Fruit fly (Drosophila melanogaster): Measurements from ENCODE around the gene Snmp1.

The Snmp1 gene

dm6 chr3R:21151090-21151870 is 16.7 kb downstream of the Snmp1 start (continued):
- TF ChIP-seq maf-S (GFP tag; optimal IDR thresholded peaks at IDR 0.05): peak; percentile 2
- peak; percentile 59 for TF ChIP-seq CG12219 (GFP tag; optimal IDR thresholded peaks at IDR 0.05)
- TF ChIP-seq CG3407 (GFP tag; optimal IDR thresholded peaks at IDR 0.05): no peak
- TF ChIP-seq CG1832 (GFP tag; optimal IDR thresholded peaks at IDR 0.05): no peak
- TF ChIP-seq Aef1 (GFP tag; IDR thresholded peaks at IDR 0.05): peak; percentile 44; the same call in 1 of the 3 replicates
- TF ChIP-seq CG18262 (tag; optimal IDR thresholded peaks at IDR 0.05): peak; percentile 39
- no peak for TF ChIP-seq pan (optimal IDR thresholded peaks at IDR 0.05)
- TF ChIP-seq pan (GFP tag; optimal IDR thresholded peaks at IDR 0.05 in 1 of 2, IDR thresholded peaks at IDR 0.05 in 1 of 2): peak in 1 of 2 experiments; percentile 79
- TF ChIP-seq CG15011 (GFP tag; optimal IDR thresholded peaks at IDR 0.05): no peak
- TF ChIP-seq p53 (GFP tag; optimal IDR thresholded peaks at IDR 0.05): no peak
- TF ChIP-seq CkIIα-i1 (GFP tag; IDR thresholded peaks at IDR 0.05): no peak
- TF ChIP-seq CG14441 (GFP tag; IDR thresholded peaks at IDR 0.05): 0 out of 2 replicates have a peak, but pooled peaks have one; percentile 41
- 0 out of 2 replicates have a peak, but pooled peaks have one; percentile 39 for TF ChIP-seq cas (GFP tag; IDR thresholded peaks at IDR 0.05)
- no peak for TF ChIP-seq ato (GFP tag; IDR thresholded peaks at IDR 0.05; ENCODE audit: partially characterized antibody)
- TF ChIP-seq ATbp (GFP tag; optimal IDR thresholded peaks at IDR 0.05): no peak
- peak; percentile 1 for TF ChIP-seq CG4617 (GFP tag; optimal IDR thresholded peaks at IDR 0.05; ENCODE audit: borderline replicate concordance)
- peak; percentile 45 for TF ChIP-seq al (GFP tag; IDR thresholded peaks at IDR 0.05)
- TF ChIP-seq CG4404 (GFP tag; IDR thresholded peaks at IDR 0.05): no peak
- TF ChIP-seq gcm (GFP tag; optimal IDR thresholded peaks at IDR 0.05): peak; percentile 26
- peak; percentile 8 for TF ChIP-seq CG14710 (tag; optimal IDR thresholded peaks at IDR 0.05)
- TF ChIP-seq Dek (tag; optimal IDR thresholded peaks at IDR 0.05): peak; percentile 42
- peak; percentile 42 for TF ChIP-seq CG10267 (tag; optimal IDR thresholded peaks at IDR 0.05)
- peak; percentile 4 for TF ChIP-seq CG4820 (GFP tag; optimal IDR thresholded peaks at IDR 0.05)
- TF ChIP-seq emc (GFP tag; optimal IDR thresholded peaks at IDR 0.05): no peak
- TF ChIP-seq prd (optimal IDR thresholded peaks at IDR 0.05): no peak
- peak; percentile 49; the same call in 2 of the 3 replicates for TF ChIP-seq prd (GFP tag; IDR thresholded peaks at IDR 0.05)
- peak; percentile 28 for TF ChIP-seq nau (GFP tag; optimal IDR thresholded peaks at IDR 0.05)
- no peak for TF ChIP-seq Usf (GFP tag; optimal IDR thresholded peaks at IDR 0.05)
- peak; percentile 41 for TF ChIP-seq CG17568 (GFP tag; optimal IDR thresholded peaks at IDR 0.05)
- TF ChIP-seq Abd-B (GFP tag; optimal IDR thresholded peaks at IDR 0.05): peak; percentile 6
- TF ChIP-seq CG3281 (GFP tag; optimal IDR thresholded peaks at IDR 0.05): peak; percentile 73
- no peak for TF ChIP-seq gcm2 (GFP tag; optimal IDR thresholded peaks at IDR 0.05)
- TF ChIP-seq tx (GFP tag; optimal IDR thresholded peaks at IDR 0.05): no peak
- no peak for TF ChIP-seq TFAM (GFP tag; optimal IDR thresholded peaks at IDR 0.05)
- peak; percentile 65 for TF ChIP-seq seq (GFP tag; IDR thresholded peaks at IDR 0.05)
- no peak for TF ChIP-seq kni (GFP tag; optimal IDR thresholded peaks at IDR 0.05)
- no peak for TF ChIP-seq CG5953 (GFP tag; IDR thresholded peaks at IDR 0.05)
- TF ChIP-seq CG33557 (GFP tag; optimal IDR thresholded peaks at IDR 0.05): no peak
- TF ChIP-seq GATAe (GFP tag; conservative IDR thresholded peaks at IDR 0.05): no peak
- peak; percentile 71 for TF ChIP-seq Ada2b (GFP tag; IDR thresholded peaks at IDR 0.05)
- TF ChIP-seq CG11696 (GFP tag; IDR thresholded peaks at IDR 0.05): peak; percentile 54; the same call in 1 of the 2 replicates
- no peak for TF ChIP-seq CG4328 (GFP tag; optimal IDR thresholded peaks at IDR 0.05)
- TF ChIP-seq bcd (GFP tag; optimal IDR thresholded peaks at IDR 0.05): peak; percentile 36
- peak; percentile 18 for TF ChIP-seq CG31365 (tag; optimal IDR thresholded peaks at IDR 0.05)
- TF ChIP-seq Chrac-16 (GFP tag; optimal IDR thresholded peaks at IDR 0.05): peak; percentile 54
- TF ChIP-seq CG17328 (GFP tag; IDR thresholded peaks at IDR 0.05): peak; percentile 66
- peak; percentile 36; the same call in 1 of the 2 replicates for TF ChIP-seq CG10321 (GFP tag; IDR thresholded peaks at IDR 0.05)
- no peak for TF ChIP-seq CG8281 (tag; optimal IDR thresholded peaks at IDR 0.05)
- TF ChIP-seq PHDP (tag; optimal IDR thresholded peaks at IDR 0.05): peak; percentile 66
